Worm (Caenorhabditis elegans): ENCODE measurements around the gene Y53F4B.27.
"Not testable (repeated sequence)": the region's sequence is repeated elsewhere in the genome, so short reads cannot be mapped to it uniquely, and the experiment has no call there.

Gene Y53F4B.27

ce11 chrII:15134332-15134731, 11.4 kb upstream of the Y53F4B.27 start, which contains the start of gene Y53F4B.24:
Gene Y53F4B.24, minus strand, starts transcription at chrII:15134432.
- no peak for TF ChIP-seq tbx-37 (GFP tag; conservative IDR thresholded peaks at IDR 0.05)
- TF ChIP-seq pes-1 (GFP tag; IDR thresholded peaks at IDR 0.05): no peak
- TF ChIP-seq hmg-4 (GFP tag; optimal IDR thresholded peaks at IDR 0.05): no peak
- no peak for TF ChIP-seq ama-1 (optimal IDR thresholded peaks at IDR 0.05)
- TF ChIP-seq flt-1 (GFP tag; IDR thresholded peaks at IDR 0.05): no peak
- TF ChIP-seq scrt-1 (GFP tag; IDR thresholded peaks at IDR 0.05): no peak
- TF ChIP-seq tbx-11 (GFP tag; IDR thresholded peaks at IDR 0.05): no peak
- TF ChIP-seq B0310.2 (tag; optimal IDR thresholded peaks at IDR 0.05): no peak
- no peak for TF ChIP-seq tra-4 (tag; optimal IDR thresholded peaks at IDR 0.05)
- TF ChIP-seq hmbx-1 (tag; optimal IDR thresholded peaks at IDR 0.05): no peak
- TF ChIP-seq sea-1 (GFP tag; conservative IDR thresholded peaks at IDR 0.05): no peak
- no peak for TF ChIP-seq hnd-1 (tag; optimal IDR thresholded peaks at IDR 0.05)

ce11 chrII:15135886-15136285, 9.8 kb upstream of the Y53F4B.27 start, which contains the start of gene Y53F4B.25:
Gene Y53F4B.25, plus strand, starts transcription at chrII:15136186.
- no peak for TF ChIP-seq tra-4 (tag; optimal IDR thresholded peaks at IDR 0.05)
- TF ChIP-seq pes-1 (GFP tag; IDR thresholded peaks at IDR 0.05): no peak
- no peak for TF ChIP-seq tbx-11 (GFP tag; IDR thresholded peaks at IDR 0.05)
- TF ChIP-seq tbx-37 (GFP tag; conservative IDR thresholded peaks at IDR 0.05): no peak
- TF ChIP-seq hmg-4 (GFP tag; optimal IDR thresholded peaks at IDR 0.05): no peak
- no peak for TF ChIP-seq hmbx-1 (tag; optimal IDR thresholded peaks at IDR 0.05)
- no peak for TF ChIP-seq ceh-13 (GFP tag; optimal IDR thresholded peaks at IDR 0.05)
- TF ChIP-seq ets-7 (tag; optimal IDR thresholded peaks at IDR 0.05): no peak
- TF ChIP-seq aly-1 (tag; optimal IDR thresholded peaks at IDR 0.05): no peak
- no peak for TF ChIP-seq scrt-1 (GFP tag; IDR thresholded peaks at IDR 0.05)
- no peak for TF ChIP-seq ceh-36 (tag; optimal IDR thresholded peaks at IDR 0.05)
- no peak for TF ChIP-seq sea-1 (GFP tag; conservative IDR thresholded peaks at IDR 0.05)
- TF ChIP-seq flt-1 (GFP tag; IDR thresholded peaks at IDR 0.05): no peak
- no peak for TF ChIP-seq ama-1 (optimal IDR thresholded peaks at IDR 0.05)
- no peak for TF ChIP-seq B0310.2 (tag; optimal IDR thresholded peaks at IDR 0.05)
- no peak for TF ChIP-seq hnd-1 (tag; optimal IDR thresholded peaks at IDR 0.05)
- no peak for TF ChIP-seq F13C5.2 (tag; optimal IDR thresholded peaks at IDR 0.05)

DNA sequence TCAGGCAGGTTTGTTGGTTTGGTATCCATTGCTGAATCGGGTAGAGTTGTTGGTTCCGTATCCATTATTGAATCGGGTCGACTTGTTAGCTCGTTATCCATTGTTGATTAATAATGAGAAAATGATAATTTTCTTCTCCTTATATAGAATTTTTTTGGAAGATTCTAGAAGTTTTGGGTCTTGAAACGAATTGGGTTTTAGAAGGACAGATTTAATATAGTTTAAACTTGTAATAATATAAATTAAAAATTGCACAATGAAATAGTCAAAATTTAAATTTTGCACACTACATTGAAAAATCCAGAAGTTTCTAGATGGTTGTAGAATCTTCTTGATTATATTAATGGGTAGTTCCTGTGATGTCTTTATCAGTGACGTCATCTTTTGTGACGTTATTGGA, 4.8 kb upstream of the Y53F4B.27 start, which contains the start of gene Y53F4B.26:
Gene Y53F4B.26, minus strand, starts transcription at position 101 of the 400 bp plus-strand sequence.
- TF ChIP-seq tra-4 (tag; optimal IDR thresholded peaks at IDR 0.05); F13C5.2 (tag; optimal IDR thresholded peaks at IDR 0.05); tbx-37 (GFP tag; conservative IDR thresholded peaks at IDR 0.05): not testable (repeated sequence)

DNA sequence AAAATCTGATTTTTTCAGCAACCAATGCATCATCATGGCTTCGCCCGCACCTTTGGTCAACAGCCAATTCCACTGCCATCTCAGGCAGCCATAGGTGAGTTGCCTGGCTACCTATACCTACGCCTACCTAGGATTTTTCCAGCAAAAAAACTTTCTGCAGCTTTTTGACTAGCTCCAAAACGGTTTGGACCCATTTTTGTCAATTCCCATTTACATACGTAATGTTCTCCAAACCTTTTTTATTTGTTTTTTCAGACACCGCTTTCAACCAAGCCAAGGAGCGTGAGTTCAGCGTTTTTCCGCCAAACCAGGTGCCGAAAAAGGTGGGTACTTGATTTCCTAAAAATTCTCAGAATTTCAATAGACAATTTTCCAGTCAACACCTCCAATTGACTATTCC, 2.0 kb upstream of the Y53F4B.27 start:
- TF ChIP-seq ets-7 (tag; optimal IDR thresholded peaks at IDR 0.05) (no peak), tbx-11 (GFP tag; IDR thresholded peaks at IDR 0.05) (no peak), aly-1 (tag; optimal IDR thresholded peaks at IDR 0.05) (no peak), hmg-4 (GFP tag; optimal IDR thresholded peaks at IDR 0.05) (no peak), ceh-13 (GFP tag; optimal IDR thresholded peaks at IDR 0.05) (no peak), hmbx-1 (tag; optimal IDR thresholded peaks at IDR 0.05) (no peak)

DNA sequence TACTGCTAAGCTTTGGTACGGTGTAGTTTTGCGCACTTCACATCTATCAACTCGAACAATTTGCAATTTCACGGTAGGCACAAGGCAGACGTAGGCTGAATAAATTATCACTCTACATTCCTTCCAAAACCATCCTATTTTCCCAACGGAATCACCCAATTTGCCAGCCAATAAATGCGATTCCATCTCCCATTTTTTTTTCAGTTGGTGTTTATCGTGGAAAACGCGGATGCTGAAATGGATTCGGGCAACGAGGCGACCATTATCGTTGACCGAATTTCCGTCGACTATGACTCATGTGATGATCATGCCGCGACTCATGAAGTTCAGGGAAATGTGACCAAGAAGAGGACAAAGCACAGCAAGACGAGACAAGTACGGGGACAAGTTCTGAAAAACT, 2.7 kb downstream of the Y53F4B.27 start:
- no peak for TF ChIP-seq tbx-37 (GFP tag; conservative IDR thresholded peaks at IDR 0.05)

DNA sequence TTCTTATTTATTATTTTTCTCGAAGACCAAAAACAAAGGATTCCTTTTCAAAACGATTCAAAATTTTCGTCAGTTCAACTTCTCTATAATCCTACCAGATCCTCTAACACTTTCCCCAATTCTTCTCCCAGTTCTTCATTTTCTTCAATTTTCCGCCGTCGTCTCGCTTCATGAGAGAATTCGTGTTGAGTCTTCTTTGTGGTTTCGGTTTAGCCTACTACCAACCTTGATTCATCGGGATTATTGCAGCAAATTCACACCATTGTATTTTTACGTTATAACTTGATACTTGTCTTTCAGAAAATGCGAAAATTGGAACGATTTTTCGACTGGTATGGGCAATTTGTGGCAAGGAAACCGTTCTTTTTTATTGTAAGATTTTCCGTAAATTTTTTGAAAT, 12.2 kb downstream of the Y53F4B.27 start, which contains the start of gene ptr-20:
Gene ptr-20, plus strand, starts transcription at position 301 of the 400 bp plus-strand sequence.
- TF ChIP-seq ceh-36 (tag; optimal IDR thresholded peaks at IDR 0.05) (no peak), scrt-1 (GFP tag; IDR thresholded peaks at IDR 0.05) (no peak), tra-4 (tag; optimal IDR thresholded peaks at IDR 0.05) (no peak), ets-7 (tag; optimal IDR thresholded peaks at IDR 0.05) (no peak), aly-1 (tag; optimal IDR thresholded peaks at IDR 0.05) (no peak), flt-1 (GFP tag; IDR thresholded peaks at IDR 0.05) (no peak), B0310.2 (tag; optimal IDR thresholded peaks at IDR 0.05) (no peak), tbx-37 (GFP tag; conservative IDR thresholded peaks at IDR 0.05) (no peak), tbx-11 (GFP tag; IDR thresholded peaks at IDR 0.05) (no peak), hmbx-1 (tag; optimal IDR thresholded peaks at IDR 0.05) (no peak)

DNA sequence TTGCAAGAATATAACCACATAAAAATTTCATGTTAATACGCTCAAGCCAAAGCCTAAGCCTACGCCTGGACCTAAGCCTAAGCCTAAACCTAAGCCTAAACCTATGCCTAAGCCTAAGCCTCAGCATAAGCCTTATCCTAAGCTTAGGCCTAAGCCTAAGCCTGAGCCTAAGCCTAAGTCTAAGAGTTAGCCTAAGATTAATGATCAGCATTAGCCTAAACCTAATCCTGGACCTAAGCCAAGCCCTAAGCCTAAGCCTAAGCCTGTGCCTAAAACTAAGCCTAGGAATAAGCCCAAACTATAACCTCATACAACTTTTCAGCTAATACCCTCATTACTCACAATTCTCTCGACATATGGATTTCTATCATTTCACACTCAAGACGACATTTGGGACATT, 12.7 kb downstream of the Y53F4B.27 start:
- no peak for TF ChIP-seq scrt-1 (GFP tag; IDR thresholded peaks at IDR 0.05)
- TF ChIP-seq ceh-36 (tag; optimal IDR thresholded peaks at IDR 0.05): peak; percentile 82

DNA sequence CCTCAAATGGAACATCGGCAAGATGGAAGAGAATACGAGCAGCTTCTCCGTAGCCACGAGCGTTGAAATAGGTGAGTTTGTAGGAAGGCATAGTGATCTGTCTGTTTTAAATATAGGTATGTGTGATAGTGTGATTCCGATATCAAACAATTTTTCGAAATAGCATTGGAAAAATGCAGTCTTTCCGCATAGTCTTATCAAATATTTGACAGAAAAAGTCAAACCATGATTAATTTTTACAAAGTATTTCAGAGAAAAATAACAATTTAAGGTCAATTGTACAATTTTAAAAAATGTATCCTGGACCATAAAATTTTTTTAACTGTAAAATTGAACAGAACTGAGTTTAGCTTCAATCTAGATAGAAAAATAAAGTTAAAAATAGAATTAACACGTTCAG, 18.8 kb downstream of the Y53F4B.27 start, which contains the start of gene gst-26:
Gene gst-26, minus strand, starts transcription at position 101 of the 400 bp plus-strand sequence.
- TF ChIP-seq hmg-4 (GFP tag; optimal IDR thresholded peaks at IDR 0.05) (no peak), tra-4 (tag; optimal IDR thresholded peaks at IDR 0.05) (no peak), hmbx-1 (tag; optimal IDR thresholded peaks at IDR 0.05) (no peak), ama-1 (optimal IDR thresholded peaks at IDR 0.05) (no peak)

- TF ChIP-seq tbx-11 (GFP tag; IDR thresholded peaks at IDR 0.05): peak; percentile 86
- peak; percentile 79 for TF ChIP-seq hnd-1 (tag; optimal IDR thresholded peaks at IDR 0.05)
- peak; percentile 65 for TF ChIP-seq ets-7 (tag; optimal IDR thresholded peaks at IDR 0.05)
- TF ChIP-seq ama-1 (optimal IDR thresholded peaks at IDR 0.05): no peak
- peak; percentile 92 for TF ChIP-seq hmg-4 (GFP tag; optimal IDR thresholded peaks at IDR 0.05)
- TF ChIP-seq B0310.2 (tag; optimal IDR thresholded peaks at IDR 0.05): peak; percentile 76
- TF ChIP-seq sea-1 (GFP tag; conservative IDR thresholded peaks at IDR 0.05): peak; percentile 86
- TF ChIP-seq pes-1 (GFP tag; IDR thresholded peaks at IDR 0.05): peak; percentile 88
- peak; percentile 75 for TF ChIP-seq tbx-37 (GFP tag; conservative IDR thresholded peaks at IDR 0.05)
- peak; percentile 75 for TF ChIP-seq ceh-13 (GFP tag; optimal IDR thresholded peaks at IDR 0.05)
- TF ChIP-seq aly-1 (tag; optimal IDR thresholded peaks at IDR 0.05): peak; percentile 82
- peak; percentile 43 for TF ChIP-seq hmbx-1 (tag; optimal IDR thresholded peaks at IDR 0.05)
- peak; percentile 90 for TF ChIP-seq flt-1 (GFP tag; IDR thresholded peaks at IDR 0.05)
- TF ChIP-seq ceh-36 (tag; optimal IDR thresholded peaks at IDR 0.05): peak; percentile 81
- TF ChIP-seq tra-4 (tag; optimal IDR thresholded peaks at IDR 0.05): peak; percentile 33
- TF ChIP-seq F13C5.2 (tag; optimal IDR thresholded peaks at IDR 0.05): peak; percentile 92
- TF ChIP-seq scrt-1 (GFP tag; IDR thresholded peaks at IDR 0.05): peak; percentile 91
Observed at ce11 chrII:15165681-15166235, 20.1 kb downstream of the Y53F4B.27 start, which contains the start of gene gst-27. Gene gst-27, minus strand, starts transcription at chrII:15165731.
